Worm (Caenorhabditis elegans) whole organism, mixed stage, embryonic: ENCODE results near the gene T04A8.8.

ENCODE experiments used
- blmp-1 ChIP-seq: fragments of 150-350 bp; optimal IDR thresholded peaks from 2 replicates; lab custom pipeline; 2014; ENCODE audit warnings: missing biosample characterization, missing genetic modification characterization
- sptf-1 ChIP-seq: sonication (generic microtip); optimal IDR thresholded peaks from 2 replicates; lab custom pipeline; 2017; ENCODE audit warnings: mild to moderate bottlenecking, missing genetic modification characterization, moderate library complexity, missing compliant biosample characterization

- TF ChIP-seq blmp-1 (tag; lab: Kevin White, UChicago) (no peak), sptf-1 (tag; lab: Kevin White, UChicago) (no peak)
These were observed 47.5 kb upstream of the T04A8.8 start, which contains the start of gene pqn-29 for ce11 chrIII:4646246-4646645.
